Worm (Caenorhabditis elegans): ENCODE results near the gene sup-10.

ce11 chrX:17563411-17563810, 35.3 kb downstream of the sup-10 start, which contains the start of gene F31A3.5:
- TF ChIP-seq him-1 (tag; optimal IDR thresholded peaks at IDR 0.05) = no peak
- TF ChIP-seq W03F9.2 (tag; optimal IDR thresholded peaks at IDR 0.05) = no peak

All from whole organism, L4/young adult.